Worm (Caenorhabditis elegans): Measurements from ENCODE around the gene C05B5.2.

The C05B5.2 gene

DNA sequence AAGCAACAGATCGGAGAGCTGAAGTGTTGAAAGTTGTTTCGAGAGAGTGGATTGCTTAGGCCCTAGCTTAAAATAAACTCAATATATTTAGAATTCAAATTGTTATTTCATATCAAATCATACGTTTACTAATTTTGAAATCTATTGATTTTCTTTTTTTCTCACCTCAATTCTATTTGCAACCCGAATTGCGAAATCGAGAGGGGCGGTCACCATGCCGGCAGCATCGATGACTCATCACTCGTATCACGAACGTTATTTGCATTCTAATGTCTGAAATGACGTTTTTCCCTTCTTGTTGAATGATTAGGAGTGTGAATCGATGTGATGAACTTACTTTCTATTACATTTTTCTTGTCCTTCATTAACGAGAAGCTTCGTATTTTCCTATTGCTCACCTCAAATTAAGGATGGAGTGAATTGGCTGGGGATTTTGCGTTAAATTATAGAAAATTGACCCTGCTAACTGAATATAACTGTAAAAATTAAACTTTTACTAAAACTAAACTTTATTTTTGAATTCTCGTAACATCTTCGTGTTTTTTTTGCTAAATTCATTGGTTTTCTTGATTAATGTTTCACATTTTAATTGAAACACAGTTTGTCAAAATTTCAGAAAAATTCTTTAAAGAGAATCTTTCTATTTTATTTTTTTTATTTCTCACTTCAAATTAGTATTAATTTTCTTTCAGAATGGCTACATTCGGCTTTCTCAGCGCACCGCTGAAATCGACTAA is 43.5 kb downstream of the C05B5.2 start, which contains the start of gene alx-1:
TSS of gene alx-1 (plus strand) at position 687 of the 737 bp plus-strand sequence.
- no peak for TF ChIP-seq unc-62 (GFP tag; optimal IDR thresholded peaks at IDR 0.05)

DNA sequence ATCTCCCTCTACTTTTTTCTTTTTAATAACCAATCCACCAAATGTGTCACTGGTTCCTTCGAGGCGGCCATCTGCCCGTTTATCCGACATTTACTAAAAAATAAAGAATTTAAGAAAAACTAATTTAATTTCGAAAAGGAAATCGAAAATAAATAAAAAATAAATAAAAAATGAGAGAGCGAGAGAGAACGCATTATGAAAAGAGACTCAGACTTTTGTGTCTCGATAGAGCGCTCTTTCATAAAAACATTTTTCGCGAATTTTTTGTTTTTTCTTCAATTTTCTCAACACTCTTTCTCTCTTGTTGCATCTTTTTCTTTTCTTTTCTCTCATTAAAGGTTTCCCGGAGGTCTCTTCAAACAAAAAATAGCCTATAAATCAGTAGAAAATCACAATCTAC is 44.2 kb downstream of the C05B5.2 start, which contains the start of gene mog-1:
TSS of gene mog-1 (minus strand) at position 93 of the 400 bp plus-strand sequence.
- TF ChIP-seq unc-62 (GFP tag; optimal IDR thresholded peaks at IDR 0.05): no peak

DNA sequence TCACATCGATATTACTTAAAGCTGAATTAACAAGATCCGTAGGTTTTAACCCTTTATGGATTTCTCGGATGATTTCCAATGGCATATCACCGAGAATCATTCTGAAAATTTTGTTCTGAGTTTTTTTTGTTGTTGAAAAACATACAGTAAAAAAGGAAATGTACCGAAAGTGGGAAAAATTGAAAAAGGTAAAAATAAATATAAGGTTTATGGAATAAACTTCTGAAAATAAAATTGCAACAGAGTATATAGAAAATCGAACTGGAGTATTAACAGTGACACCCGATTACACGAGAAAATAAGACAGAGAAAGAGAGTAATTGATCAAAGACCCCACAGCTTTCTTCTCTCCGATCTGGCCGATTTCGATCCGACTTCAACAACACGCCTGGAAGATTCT is 48.5 kb downstream of the C05B5.2 start, which contains the start of gene K03H1.11:
TSS of gene K03H1.11 (minus strand) at position 101 of the 400 bp plus-strand sequence.
- TF ChIP-seq unc-62 (GFP tag; optimal IDR thresholded peaks at IDR 0.05): no peak

DNA sequence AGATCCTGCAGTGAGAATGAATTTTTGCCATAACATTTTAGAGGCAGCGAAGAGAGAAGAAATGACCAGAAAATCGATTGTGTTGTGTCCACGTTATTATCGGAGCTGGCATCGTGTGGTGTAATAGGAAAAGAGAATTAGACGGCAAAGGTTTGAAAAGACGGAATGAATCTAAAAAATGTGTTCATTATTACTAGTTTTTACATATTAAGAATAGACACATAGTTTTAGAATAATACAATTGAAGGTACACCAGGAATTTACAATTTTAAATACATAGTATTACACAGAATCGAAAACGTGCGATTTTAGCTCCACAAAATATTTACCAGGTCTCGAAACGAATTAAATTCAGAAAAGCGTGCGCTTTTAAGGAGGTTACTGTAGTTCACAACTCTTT is 50.1 kb downstream of the C05B5.2 start, which contains the start of gene K03H1.13:
TSS of gene K03H1.13 (minus strand) at position 101 of the 400 bp plus-strand sequence.
- TF ChIP-seq unc-62 (GFP tag; optimal IDR thresholded peaks at IDR 0.05): no peak

Data from whole organism, dauer.